Worm (Caenorhabditis elegans): ENCODE measurements around the gene ruvb-1.

ce11 chrV:9930612-9931065 lies 50.0 kb downstream of the ruvb-1 start, which contains the start of the genes rmh-2 and suds-3:
- TF ChIP-seq flt-1 (GFP tag; IDR thresholded peaks at IDR 0.05) (no peak), T22C8.4 (GFP tag; IDR thresholded peaks at IDR 0.05) (no peak), cog-1 (tag; optimal IDR thresholded peaks at IDR 0.05) (no peak), med-1 (GFP tag; optimal IDR thresholded peaks at IDR 0.05; ENCODE audit: insufficient read depth) (peak; percentile 46), ztf-29 (GFP tag; IDR thresholded peaks at IDR 0.05) (no peak), ref-1 (GFP tag; conservative IDR thresholded peaks at IDR 0.05) (no peak), ztf-23 (GFP tag; IDR thresholded peaks at IDR 0.05) (no peak)

Data from whole organism, midembryonic.